Worm (Caenorhabditis elegans): ENCODE measurements around the gene srg-16.

srg-16 gene

DNA sequence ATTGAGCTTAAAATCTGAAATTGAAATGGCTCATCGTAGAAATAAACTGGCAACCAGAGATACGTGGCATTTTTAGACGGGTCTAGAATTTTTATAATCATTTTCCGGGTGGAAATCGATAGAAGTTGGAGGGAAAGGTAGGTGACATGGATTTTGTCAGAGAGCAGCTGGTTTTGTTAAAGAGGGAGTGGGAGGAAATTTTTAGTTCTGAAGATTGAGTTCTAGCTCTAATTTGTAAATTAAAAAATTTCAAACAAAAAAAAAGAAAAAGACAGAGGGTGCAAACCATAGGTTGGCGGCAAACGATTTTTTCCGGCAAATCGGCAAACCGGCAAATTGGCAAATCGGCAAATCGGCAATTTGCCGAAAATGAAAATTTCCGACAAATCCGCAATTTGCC lies 10.3 kb upstream of the srg-16 start, which contains the start of gene sre-32 (continued):
- no peak for TF ChIP-seq F23B12.7 (tag; optimal IDR thresholded peaks at IDR 0.05; ENCODE audit: insufficient read depth)

DNA sequence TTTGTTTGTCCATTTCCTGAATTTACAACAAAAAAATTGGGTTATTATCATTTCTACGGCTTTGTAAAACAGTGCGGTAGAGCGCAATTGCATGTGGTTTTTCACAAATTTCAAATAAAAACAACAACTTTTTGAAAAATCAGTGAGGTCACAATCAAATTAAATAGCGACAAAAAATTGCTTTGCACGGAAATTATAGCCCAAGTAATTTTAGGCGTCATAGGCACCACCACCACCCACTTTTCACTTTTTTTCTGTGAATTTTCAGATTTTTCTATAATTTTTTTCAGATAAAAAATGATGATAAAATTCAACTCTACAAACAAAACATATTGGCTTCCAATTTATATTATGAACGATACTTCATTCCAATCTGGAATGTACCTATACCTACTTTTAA lies 9.7 kb upstream of the srg-16 start, which contains the start of gene sre-38:
TSS of gene sre-38 (plus strand) at position 301 of the 400 bp plus-strand sequence.
- TF ChIP-seq ZK185.1 (tag; optimal IDR thresholded peaks at IDR 0.05; ENCODE audit: poor library complexity, severe bottlenecking): no peak

DNA sequence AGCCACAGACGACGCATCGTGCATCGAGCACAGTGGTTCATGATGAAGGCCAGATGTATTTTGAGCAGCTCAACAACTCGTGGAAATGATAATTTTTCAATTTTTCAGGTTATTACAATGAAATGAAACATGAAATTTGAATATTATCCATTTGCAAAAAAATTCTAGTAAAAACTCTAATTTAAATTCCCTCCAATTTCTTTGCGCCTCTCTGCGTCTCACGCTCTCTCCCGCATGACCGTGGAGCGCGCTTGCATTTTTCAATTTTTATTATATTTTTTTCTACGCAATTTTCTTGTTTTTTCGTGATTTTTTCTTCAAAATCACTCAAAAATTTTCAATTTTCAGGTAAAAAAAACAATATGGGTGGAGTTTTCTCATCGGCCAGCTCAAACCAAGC lies 7.5 kb upstream of the srg-16 start, which contains the start of gene tag-281:
TSS of gene tag-281 (plus strand) at position 340 of the 400 bp plus-strand sequence.
- TF ChIP-seq B0336.3 (GFP tag; IDR thresholded peaks at IDR 0.05) (no peak), madf-3 (GFP tag; IDR thresholded peaks at IDR 0.05) (no peak), tbx-9 (tag; optimal IDR thresholded peaks at IDR 0.05; ENCODE audit: borderline replicate concordance) (no peak), pha-4 (tag; optimal IDR thresholded peaks at IDR 0.05) (peak; percentile 44), ztf-28 (GFP tag; IDR thresholded peaks at IDR 0.05) (no peak), madf-6 (GFP tag; IDR thresholded peaks at IDR 0.05) (peak; percentile 79), ceh-27 (GFP tag; optimal IDR thresholded peaks at IDR 0.05) (no peak), akir-1 (GFP tag; optimal IDR thresholded peaks at IDR 0.05) (no peak), fkh-3 (tag; optimal IDR thresholded peaks at IDR 0.05) (no peak), zim-3 (tag; optimal IDR thresholded peaks at IDR 0.05) (no peak), ceh-79 (tag; optimal IDR thresholded peaks at IDR 0.05) (no peak), mel-28 (tag; optimal IDR thresholded peaks at IDR 0.05; ENCODE audit: borderline replicate concordance) (no peak), lsy-27 (tag; optimal IDR thresholded peaks at IDR 0.05; ENCODE audit: borderline replicate concordance, insufficient read depth) (no peak), nhr-120 (GFP tag; IDR thresholded peaks at IDR 0.05) (no peak), nfya-1 (tag; optimal IDR thresholded peaks at IDR 0.05; ENCODE audit: borderline replicate concordance, insufficient read depth) (no peak), D2030.7 (GFP tag; IDR thresholded peaks at IDR 0.05) (peak; percentile 28; the same call in 1 of the 2 replicates), hrde-1 (tag; optimal IDR thresholded peaks at IDR 0.05; ENCODE audit: borderline replicate concordance) (no peak), F49E8.2 (tag; optimal IDR thresholded peaks at IDR 0.05; ENCODE audit: insufficient read depth) (peak; percentile 41), ztf-18 (tag; optimal IDR thresholded peaks at IDR 0.05) (no peak), lsl-1 (GFP tag; optimal IDR thresholded peaks at IDR 0.05) (peak; percentile 66), ztf-6 (GFP tag; IDR thresholded peaks at IDR 0.05) (no peak), sea-2 (GFP tag; IDR thresholded peaks at IDR 0.05) (no peak), him-1 (tag; optimal IDR thresholded peaks at IDR 0.05) (no peak), tlf-1 (GFP tag; optimal IDR thresholded peaks at IDR 0.05) (no peak), dox-1 (GFP tag; IDR thresholded peaks at IDR 0.05) (peak; percentile 56; the same call in 1 of the 2 replicates), atf-7 (tag; optimal IDR thresholded peaks at IDR 0.05) (no peak), mcd-1 (GFP tag; IDR thresholded peaks at IDR 0.05) (peak; percentile 98), lag-1 (GFP tag; IDR thresholded peaks at IDR 0.05) (no peak), hsf-1 (GFP tag; IDR thresholded peaks at IDR 0.05) (peak; percentile 53), rcor-1 (GFP tag; IDR thresholded peaks at IDR 0.05) (peak; percentile 59), ztf-3 (GFP tag; optimal IDR thresholded peaks at IDR 0.05) (no peak), ceh-58 (GFP tag; IDR thresholded peaks at IDR 0.05) (no peak), ZK185.1 (tag; optimal IDR thresholded peaks at IDR 0.05; ENCODE audit: poor library complexity, severe bottlenecking) (no peak), sdz-38 (tag; optimal IDR thresholded peaks at IDR 0.05) (no peak), rpc-1 (optimal IDR thresholded peaks at IDR 0.05) (no peak), rpc-1 (tag; optimal IDR thresholded peaks at IDR 0.05) (no peak), F57C9.4 (tag; optimal IDR thresholded peaks at IDR 0.05) (no peak), nhr-90 (tag; optimal IDR thresholded peaks at IDR 0.05) (no peak), F22D6.2 (tag; optimal IDR thresholded peaks at IDR 0.05) (no peak), unc-62 (GFP tag; optimal IDR thresholded peaks at IDR 0.05) (no peak), attf-5 (GFP tag; optimal IDR thresholded peaks at IDR 0.05) (peak; percentile 73), efl-1 (GFP tag; optimal IDR thresholded peaks at IDR 0.05) (peak; percentile 87), unc-130 (GFP tag; optimal IDR thresholded peaks at IDR 0.05) (no peak), F37B4.10 (GFP tag; IDR thresholded peaks at IDR 0.05) (no peak)

Data from whole organism, young adult.